Fruit fly (Drosophila melanogaster): Measurements from ENCODE around the gene CG12420.

DNA sequence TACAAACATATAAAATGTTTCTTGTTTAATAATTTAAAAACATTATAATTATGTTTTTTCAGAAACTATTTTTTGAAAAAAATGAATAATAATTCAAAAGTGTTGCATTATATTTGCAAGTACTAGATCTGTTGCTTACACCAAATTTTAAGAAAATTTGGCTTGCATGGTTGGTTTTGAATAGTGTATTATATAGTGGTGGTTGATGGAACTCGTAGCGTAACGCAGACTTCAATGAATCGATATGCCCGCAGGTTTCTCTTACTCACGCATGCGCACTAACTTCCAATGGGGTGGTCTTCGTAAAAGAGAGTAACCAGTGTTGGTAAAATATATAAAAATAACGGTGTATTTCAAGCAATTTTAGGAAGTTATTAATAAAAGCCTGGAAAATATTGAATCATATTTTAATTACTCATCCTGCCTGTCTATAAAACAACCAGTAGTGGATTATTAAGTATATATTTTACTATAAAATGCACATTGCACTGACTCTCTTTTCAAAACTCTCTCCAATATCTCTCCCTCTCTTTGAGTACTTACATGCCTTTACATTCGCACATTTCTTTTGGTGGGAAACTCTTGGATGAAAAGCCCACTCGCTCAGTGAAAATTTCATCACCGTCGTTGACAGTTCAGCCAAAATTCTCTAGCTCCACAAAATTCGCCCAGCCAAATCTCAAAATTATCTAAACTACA, 32.3 kb upstream of the CG12420 start, which contains the start of gene Syn:
- TF ChIP-seq CG4496 (GFP tag; IDR thresholded peaks at IDR 0.05), result no peak
- no peak for TF ChIP-seq CG34367 (tag; optimal IDR thresholded peaks at IDR 0.05)
- TF ChIP-seq CG12605 (GFP tag; IDR thresholded peaks at IDR 0.05), result no peak
- TF ChIP-seq CG14655 (GFP tag; optimal IDR thresholded peaks at IDR 0.05), result no peak
- no peak for TF ChIP-seq rn (GFP tag; IDR thresholded peaks at IDR 0.05)
- TF ChIP-seq EcR (GFP tag; optimal IDR thresholded peaks at IDR 0.05), result no peak
